Fruit fly (Drosophila melanogaster): ENCODE measurements around the gene Sems.

- TF ChIP-seq GATAd (GFP tag; optimal IDR thresholded peaks at IDR 0.05) (no peak), pan (optimal IDR thresholded peaks at IDR 0.05) (no peak), fru (GFP tag; optimal IDR thresholded peaks at IDR 0.05) (no peak), psq (GFP tag; optimal IDR thresholded peaks at IDR 0.05) (no peak), Myc (optimal IDR thresholded peaks at IDR 0.05) (no peak)
These were observed 10.1 kb upstream of the Sems start, which contains the start of gene CG12983 for dm6 chr3L:20966662-20967061.
